Worm (Caenorhabditis elegans) whole organism, late embryonic: ENCODE measurements around the gene Y75B8A.34.
A peak's percentile ranks its signal among the peaks of the same experiment; 100 is the strongest.

Experiments used
- C08G9.2 ChIP-seq: sonication (generic microtip); optimal IDR thresholded peaks from 2 replicates; lab custom pipeline; 2016; ENCODE audit warnings: mild to moderate bottlenecking, missing genetic modification characterization, moderate library complexity, missing compliant biosample characterization
- F13H6.1 ChIP-seq: sonication (generic microtip); optimal IDR thresholded peaks from 2 replicates; lab custom pipeline; 2016; ENCODE audit warnings: missing genetic modification characterization, missing compliant biosample characterization
- ceh-18 ChIP-seq: sonication (generic microtip); optimal IDR thresholded peaks from 2 replicates; lab custom pipeline; 2016; ENCODE audit warnings: missing genetic modification characterization, missing compliant biosample characterization
- ceh-19 ChIP-seq: fragments of 200-800 bp; sonication (Bioruptor generic); optimal IDR thresholded peaks from 2 replicates; lab custom pipeline; 2018; ENCODE audit warnings: mild to moderate bottlenecking, missing genetic modification characterization, missing compliant biosample characterization
- ceh-2 ChIP-seq: sonication (generic microtip); optimal IDR thresholded peaks from 2 replicates; lab custom pipeline; 2016; ENCODE audit warnings: missing genotype, missing genetic modification characterization, missing compliant biosample characterization
- ceh-22 ChIP-seq: sonication (generic microtip); optimal IDR thresholded peaks from 2 replicates; lab custom pipeline; 2017; ENCODE audit warnings: missing biosample characterization, missing genetic modification characterization
- ceh-24 ChIP-seq: sonication (generic microtip); optimal IDR thresholded peaks from 2 replicates; lab custom pipeline; 2016; ENCODE audit warnings: mild to moderate bottlenecking, missing genetic modification characterization, missing compliant biosample characterization
- ceh-30 ChIP-seq: fragments of 150-350 bp; optimal IDR thresholded peaks from 2 replicates; lab custom pipeline; 2014; ENCODE audit warnings: missing biosample characterization, missing genetic modification characterization
- ceh-31 ChIP-seq: sonication (generic microtip); optimal IDR thresholded peaks from 2 replicates; lab custom pipeline; 2016; ENCODE audit warnings: missing genetic modification characterization, missing compliant biosample characterization
- ceh-34 ChIP-seq: sonication (generic microtip); optimal IDR thresholded peaks from 2 replicates; lab custom pipeline; 2016; ENCODE audit warnings: mild to moderate bottlenecking, missing genetic modification characterization, missing compliant biosample characterization
- ceh-9 ChIP-seq: sonication (generic microtip); optimal IDR thresholded peaks from 2 replicates; lab custom pipeline; 2016; ENCODE audit warnings: mild to moderate bottlenecking, missing genetic modification characterization, inconsistent platforms, missing compliant biosample characterization
- che-1 ChIP-seq: sonication (generic microtip); optimal IDR thresholded peaks from 2 replicates; lab custom pipeline; 2016; ENCODE audit warnings: mild to moderate bottlenecking, missing genetic modification characterization, missing compliant biosample characterization
- dmd-4 ChIP-seq: sonication (generic microtip); optimal IDR thresholded peaks from 2 replicates; lab custom pipeline; 2016; ENCODE audit warnings: borderline replicate concordance, missing genetic modification characterization, missing compliant biosample characterization
- elt-2 ChIP-seq: sonication (generic microtip); optimal IDR thresholded peaks from 2 replicates; lab custom pipeline; 2016; ENCODE audit warnings: missing genetic modification reagents, missing genetic modification characterization, missing compliant biosample characterization
- ets-4 ChIP-seq: sonication (generic microtip); optimal IDR thresholded peaks from 2 replicates; lab custom pipeline; 2016; ENCODE audit warnings: missing genetic modification characterization, missing compliant biosample characterization
- fax-1 ChIP-seq: sonication (generic microtip); optimal IDR thresholded peaks from 2 replicates; lab custom pipeline; 2016; ENCODE audit warnings: missing genotype, missing genetic modification characterization, missing compliant biosample characterization
- fkh-10 ChIP-seq: fragments of 150-350 bp; optimal IDR thresholded peaks from 2 replicates; lab custom pipeline; 2014; ENCODE audit warnings: missing biosample characterization, missing genetic modification reagents, missing genetic modification characterization
- fkh-6 ChIP-seq: sonication (generic microtip); optimal IDR thresholded peaks from 2 replicates; lab custom pipeline; 2016; ENCODE audit warnings: missing genetic modification characterization, missing compliant biosample characterization
- gmeb-2 ChIP-seq: sonication (generic microtip); optimal IDR thresholded peaks from 2 replicates; lab custom pipeline; 2016; ENCODE audit warnings: missing genetic modification characterization, inconsistent platforms, missing compliant biosample characterization
- hlh-15 ChIP-seq: sonication (generic microtip); optimal IDR thresholded peaks from 2 replicates; lab custom pipeline; 2016; ENCODE audit warnings: missing genetic modification characterization, missing compliant biosample characterization
- hlh-30 ChIP-seq: sonication (generic microtip); optimal IDR thresholded peaks from 2 replicates; lab custom pipeline; 2017; ENCODE audit warnings: antibody characterized with exemption, missing genetic modification characterization, missing compliant biosample characterization; ENCODE audit not compliant: insufficient read depth
- hlh-6 ChIP-seq: sonication (generic microtip); optimal IDR thresholded peaks from 2 replicates; lab custom pipeline; 2016; ENCODE audit warnings: missing genotype, missing genetic modification characterization, missing compliant biosample characterization
- hlh-8 ChIP-seq: sonication (generic microtip); optimal IDR thresholded peaks from 2 replicates; lab custom pipeline; 2016; ENCODE audit warnings: missing genotype, missing genetic modification characterization, missing compliant biosample characterization
- lin-11 ChIP-seq: fragments of 200-800 bp; sonication (Bioruptor generic); optimal IDR thresholded peaks from 2 replicates; lab custom pipeline; 2018; ENCODE audit warnings: mild to moderate bottlenecking, missing genetic modification characterization, missing compliant biosample characterization
- madf-2 ChIP-seq: sonication (generic microtip); optimal IDR thresholded peaks from 2 replicates; lab custom pipeline; 2017; ENCODE audit warnings: missing genetic modification characterization, missing compliant biosample characterization
- mec-3 ChIP-seq: sonication (generic microtip); optimal IDR thresholded peaks from 2 replicates; lab custom pipeline; 2016; ENCODE audit warnings: borderline replicate concordance, missing genetic modification characterization, missing compliant biosample characterization
- nfya-1 ChIP-seq: sonication (generic microtip); optimal IDR thresholded peaks from 2 replicates; lab custom pipeline; 2017; ENCODE audit warnings: missing genetic modification characterization, mild to moderate bottlenecking, missing compliant biosample characterization, antibody characterized with exemption, moderate library complexity
- nhr-11 ChIP-seq: fragments of 150-350 bp; optimal IDR thresholded peaks from 2 replicates; lab custom pipeline; 2014; ENCODE audit warnings: missing biosample characterization, missing genetic modification characterization
- nhr-232 ChIP-seq: sonication (generic microtip); optimal IDR thresholded peaks from 2 replicates; lab custom pipeline; 2016; ENCODE audit warnings: missing genetic modification characterization, missing compliant biosample characterization
- npax-4 ChIP-seq: sonication (generic microtip); optimal IDR thresholded peaks from 2 replicates; lab custom pipeline; 2016; ENCODE audit warnings: missing genetic modification characterization, missing compliant biosample characterization
- odd-2 ChIP-seq: sonication (generic microtip); optimal IDR thresholded peaks from 2 replicates; lab custom pipeline; 2017; ENCODE audit warnings: antibody characterized with exemption, mild to moderate bottlenecking, missing genetic modification characterization, missing compliant biosample characterization
- pag-3 ChIP-seq: sonication (generic microtip); optimal IDR thresholded peaks from 2 replicates; lab custom pipeline; 2016; ENCODE audit warnings: missing compliant biosample characterization, missing genetic modification characterization, borderline replicate concordance
- pha-2 ChIP-seq: sonication (generic microtip); optimal IDR thresholded peaks from 2 replicates; lab custom pipeline; 2017; ENCODE audit warnings: mild to moderate bottlenecking, missing genetic modification characterization, missing compliant biosample characterization
- pha-4 ChIP-seq: fragments of 150-350 bp; optimal IDR thresholded peaks from 2 replicates; lab custom pipeline; 2018; ENCODE audit warnings: missing biosample characterization, missing genetic modification reagents, missing genetic modification characterization
- pqm-1 ChIP-seq: sonication (generic microtip); optimal IDR thresholded peaks from 2 replicates; lab custom pipeline; 2016; ENCODE audit warnings: missing genetic modification characterization, missing compliant biosample characterization
- ref-2 ChIP-seq: sonication (generic microtip); optimal IDR thresholded peaks from 2 replicates; lab custom pipeline; 2016; ENCODE audit warnings: missing genetic modification characterization, missing compliant biosample characterization
- rnt-1 ChIP-seq: sonication (generic microtip); optimal IDR thresholded peaks from 2 replicates; lab custom pipeline; 2016; ENCODE audit warnings: missing genetic modification characterization, missing compliant biosample characterization
- sdc-2 ChIP-seq: sonication (generic microtip); optimal IDR thresholded peaks from 2 replicates; lab custom pipeline; 2016; ENCODE audit warnings: missing genotype, missing genetic modification characterization, missing compliant biosample characterization
- syd-9 ChIP-seq: sonication (generic microtip); optimal IDR thresholded peaks from 2 replicates; lab custom pipeline; 2016; ENCODE audit warnings: mild to moderate bottlenecking, missing genetic modification characterization, moderate library complexity, missing compliant biosample characterization
- tbx-7 ChIP-seq: sonication (generic microtip); optimal IDR thresholded peaks from 2 replicates; lab custom pipeline; 2016; ENCODE audit warnings: missing genotype, missing genetic modification characterization, missing compliant biosample characterization
- ttx-3 ChIP-seq: sonication (generic microtip); optimal IDR thresholded peaks from 2 replicates; lab custom pipeline; 2016; ENCODE audit warnings: missing genetic modification reagents, missing genetic modification characterization, missing compliant biosample characterization
- unc-3 ChIP-seq, 2 experiments: fragments of 200-800 bp in 1 of 2; sonication (Bioruptor generic) in 1 of 2; sonication (generic microtip) in 1 of 2; conservative IDR thresholded peaks in 1 of 2; optimal IDR thresholded peaks in 1 of 2; 2 replicates each; pipeline versions ENCODE4 v1.3.6 to Lab custom; 2016 to 2022; ENCODE audit warnings: missing compliant biosample characterization in 2 of 2, missing genetic modification characterization in 2 of 2, missing genetic modification reagents in 1 of 2
- unc-42 ChIP-seq: sonication (generic microtip); optimal IDR thresholded peaks from 2 replicates; lab custom pipeline; 2016; ENCODE audit warnings: missing genotype, missing genetic modification characterization, missing compliant biosample characterization
- unc-86 ChIP-seq: sonication (generic microtip); optimal IDR thresholded peaks from 2 replicates; lab custom pipeline; 2016; ENCODE audit warnings: missing genetic modification characterization, missing compliant biosample characterization
- zip-5 ChIP-seq: sonication (generic microtip); optimal IDR thresholded peaks from 2 replicates; lab custom pipeline; 2016; ENCODE audit warnings: missing genetic modification characterization, missing compliant biosample characterization
- ztf-16 ChIP-seq: sonication (generic microtip); optimal IDR thresholded peaks from 2 replicates; lab custom pipeline; 2017; ENCODE audit warnings: missing genetic modification characterization, missing compliant biosample characterization

Y75B8A.34 gene

DNA sequence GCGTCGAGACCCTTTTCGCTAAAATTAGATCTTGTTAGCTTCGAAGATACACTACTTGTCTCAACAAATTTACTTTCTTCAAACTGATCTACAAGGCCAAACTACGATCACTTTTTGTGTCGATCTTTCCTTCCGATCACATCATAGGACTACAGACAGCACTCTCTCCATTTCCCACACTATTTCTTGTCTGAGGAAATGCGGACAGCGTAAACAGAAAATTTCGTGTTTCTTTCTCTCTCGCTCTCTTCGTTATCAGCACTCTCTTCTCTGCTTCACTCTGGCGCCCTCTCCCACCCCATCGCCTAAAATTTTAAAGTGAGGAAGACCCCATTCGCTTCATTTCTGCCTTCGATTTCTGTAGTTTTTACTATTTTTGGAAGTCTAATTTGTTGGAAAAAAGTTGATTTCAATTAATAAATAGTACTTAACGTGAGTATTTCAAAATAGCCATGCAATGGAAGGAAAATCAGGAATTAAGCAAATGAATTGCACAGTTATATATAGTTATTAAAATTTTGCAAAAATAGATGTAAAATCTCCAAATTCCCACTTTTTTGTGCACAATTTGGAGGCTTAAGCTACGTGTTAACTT lies 23.9 kb upstream of the Y75B8A.34 start (continued):
- TF ChIP-seq ceh-19 (GFP tag; lab: Kevin White, UChicago) (no peak), che-1 (tag; lab: Kevin White, UChicago) (no peak)

DNA sequence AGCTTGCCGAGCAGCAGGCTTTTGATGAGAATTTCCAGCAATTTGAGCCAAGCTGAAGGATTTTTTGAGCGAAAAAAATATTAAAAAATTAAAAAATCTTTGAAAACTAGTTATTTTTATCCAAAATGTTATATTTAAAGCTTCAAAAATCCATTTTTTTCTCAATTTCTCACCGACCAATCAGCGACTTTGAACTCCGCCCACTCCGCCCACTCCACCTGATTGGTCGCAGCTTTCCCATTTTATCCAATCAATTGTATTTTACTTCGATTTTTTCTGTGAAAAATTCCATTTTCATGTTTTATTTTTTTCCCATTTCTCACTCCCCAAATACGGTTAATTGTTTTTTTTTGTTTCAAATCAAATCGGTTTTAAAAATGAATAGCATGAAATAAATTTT lies 14.4 kb upstream of the Y75B8A.34 start:
- no peak for TF ChIP-seq npax-4 (tag; lab: Kevin White, UChicago)
- peak; percentile 99 for TF ChIP-seq nfya-1

DNA sequence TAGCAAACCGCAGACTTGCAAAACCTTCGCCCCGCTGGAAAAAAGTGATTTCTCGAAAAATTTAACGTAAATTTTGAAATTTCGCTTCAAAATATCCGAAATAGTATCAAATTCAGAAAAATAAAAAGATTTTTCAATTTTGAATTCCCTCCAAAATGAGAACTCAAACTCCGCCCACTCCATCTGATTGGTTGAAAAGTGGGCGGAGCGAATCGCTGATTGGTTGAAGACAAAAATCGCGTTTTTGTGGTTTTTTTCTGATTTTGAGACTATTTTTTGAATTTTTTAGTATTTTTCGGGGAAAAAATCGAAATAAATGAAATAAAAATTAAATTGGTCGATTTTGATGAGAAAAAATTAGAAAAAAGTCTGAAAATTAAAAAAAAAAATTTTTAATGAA lies 10.3 kb upstream of the Y75B8A.34 start:
- no peak for TF ChIP-seq hlh-15
- TF ChIP-seq nfya-1 = peak; percentile 81
- TF ChIP-seq, all 69 proteins: peak for 1

DNA sequence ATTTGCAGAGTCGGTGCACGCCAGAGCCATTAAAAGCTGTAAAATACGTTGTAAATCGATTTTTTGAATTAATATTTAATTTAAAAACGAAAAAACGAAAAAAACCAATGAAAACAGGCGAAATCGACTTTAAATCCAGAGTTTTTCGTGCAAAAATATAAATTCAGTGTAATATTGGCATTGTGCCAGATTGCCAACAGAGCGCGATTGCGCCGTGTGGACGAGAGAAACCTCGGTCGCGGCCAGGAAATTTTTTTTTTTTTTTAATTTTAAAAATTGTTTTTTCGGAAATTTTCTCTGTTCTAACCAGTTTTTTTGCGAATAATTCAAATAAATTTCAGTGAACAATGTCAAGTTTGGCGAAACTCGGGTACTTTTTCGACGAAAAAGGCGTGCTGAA lies 8.1 kb upstream of the Y75B8A.34 start, which contains the start of the genes pph-4.1 and Y75B8A.31:
Gene pph-4.1, minus strand, starts transcription at position 36 of the 400 bp plus-strand sequence.
Gene Y75B8A.31, plus strand, starts transcription at position 342 of the 400 bp plus-strand sequence.
- TF ChIP-seq madf-2 (tag; lab: Kevin White, UChicago) (no peak), fkh-6 (peak; percentile 27), hlh-30 (no peak), ceh-18 (tag; lab: Kevin White, UChicago) (peak; percentile 60), fkh-10 (GFP tag; lab: Kevin White, UChicago) (no peak), ztf-16 (peak; percentile 24), unc-3 (GFP tag; conservative IDR thresholded peaks at IDR 0.05; lab: Robert Waterston, UW) (peak; percentile 35; the same call in 1 of the 2 replicates), unc-3 (tag; optimal IDR thresholded peaks at IDR 0.05; lab: Kevin White, UChicago) (peak; percentile 49), nhr-232 (tag; lab: Kevin White, UChicago) (no peak), zip-5 (tag; lab: Kevin White, UChicago) (peak; percentile 84), F13H6.1 (tag; lab: Kevin White, UChicago) (peak; percentile 32), pha-2 (tag; lab: Kevin White, UChicago) (peak; percentile 16), unc-42 (tag; lab: Kevin White, UChicago) (peak; percentile 69), hlh-15 (no peak), syd-9 (tag; lab: Kevin White, UChicago) (peak; percentile 34), odd-2 (no peak), ceh-9 (tag; lab: Kevin White, UChicago) (no peak), tbx-7 (peak; percentile 82), pha-4 (tag; lab: Kevin White, UChicago) (no peak), nhr-11 (tag; lab: Kevin White, UChicago) (no peak), rnt-1 (peak; percentile 67), unc-86 (peak; percentile 53), gmeb-2 (no peak), ref-2 (tag; lab: Kevin White, UChicago) (peak; percentile 65), fax-1 (tag; lab: Kevin White, UChicago) (peak; percentile 77), dmd-4 (tag; lab: Kevin White, UChicago) (no peak), ceh-34 (tag; lab: Kevin White, UChicago) (peak; percentile 58), ceh-2 (tag; lab: Kevin White, UChicago) (peak; percentile 92), ets-4 (tag; lab: Kevin White, UChicago) (peak; percentile 93), ceh-22 (tag; lab: Kevin White, UChicago) (no peak), elt-2 (tag; lab: Kevin White, UChicago) (peak; percentile 77), pqm-1 (tag; lab: Kevin White, UChicago) (peak; percentile 54), ceh-31 (tag; lab: Kevin White, UChicago) (peak; percentile 95), npax-4 (tag; lab: Kevin White, UChicago) (no peak), hlh-6 (tag; lab: Kevin White, UChicago) (no peak), hlh-8 (peak; percentile 83), ceh-24 (no peak), lin-11 (peak; percentile 8), sdc-2 (no peak), C08G9.2 (tag; lab: Kevin White, UChicago) (peak; percentile 93), pag-3 (no peak), mec-3 (peak; percentile 81), ttx-3 (peak; percentile 19), ceh-30 (tag; lab: Kevin White, UChicago) (no peak)
